Worm (Caenorhabditis elegans) whole organism, L1 larva: ENCODE results near the gene C44H4.6.
A peak's percentile ranks its signal among the peaks of the same experiment; 100 is the strongest.

ENCODE experiments used
- C16A3.4 ChIP-seq: fragments of 150-350 bp; optimal IDR thresholded peaks from 2 replicates; lab custom pipeline; 2014; ENCODE audit warnings: missing biosample characterization, missing genetic modification characterization
- C34B4.2 ChIP-seq: sonication (generic microtip); optimal IDR thresholded peaks from 2 replicates; lab custom pipeline; 2017; ENCODE audit warnings: mild to moderate bottlenecking, missing genetic modification characterization, missing compliant biosample characterization
- Y116A8C.19 ChIP-seq: sonication (generic microtip); optimal IDR thresholded peaks from 2 replicates; lab custom pipeline; 2016; ENCODE audit warnings: missing compliant biosample characterization, missing genetic modification characterization, borderline replicate concordance
- aha-1 ChIP-seq: fragments of 150-350 bp; optimal IDR thresholded peaks from 2 replicates; lab custom pipeline; 2014; ENCODE audit warnings: missing biosample characterization, missing genetic modification characterization
- aly-2 ChIP-seq: fragments of 150-350 bp; optimal IDR thresholded peaks from 2 replicates; lab custom pipeline; 2014; ENCODE audit warnings: missing biosample characterization, missing genetic modification characterization
- ama-1 ChIP-seq: fragments of 150-350 bp; optimal IDR thresholded peaks from 2 replicates; lab custom pipeline; 2014
- ceh-63 ChIP-seq: fragments of 200-800 bp; sonication (Bioruptor generic); optimal IDR thresholded peaks from 2 replicates; lab custom pipeline; 2018; ENCODE audit warnings: mild to moderate bottlenecking, missing genetic modification characterization, missing compliant biosample characterization
- ceh-8 ChIP-seq: fragments of 200-800 bp; sonication (Bioruptor generic); optimal IDR thresholded peaks from 2 replicates; lab custom pipeline; 2018; ENCODE audit warnings: mild to moderate bottlenecking, missing genetic modification characterization, moderate library complexity, missing compliant biosample characterization
- ceh-82 ChIP-seq, 3 experiments: fragments of 150-350 bp in 1 of 3; sonication (generic microtip) in 2 of 3; optimal IDR thresholded peaks; 2 replicates each; lab custom pipeline; 2014 to 2017; ENCODE audit warnings: missing biosample characterization in 3 of 3, missing genetic modification characterization in 3 of 3
- ceh-88 ChIP-seq: fragments of 200-800 bp; sonication (Bioruptor generic); IDR thresholded peaks from 2 replicates; pipeline ENCODE4 v1.3.6; 2022; ENCODE audit warnings: missing genetic modification characterization, missing compliant biosample characterization
- ces-1 ChIP-seq: fragments of 150-350 bp; optimal IDR thresholded peaks from 2 replicates; lab custom pipeline; 2014; ENCODE audit warnings: missing biosample characterization, missing genetic modification reagents, missing genetic modification characterization
- dpl-1 ChIP-seq, 3 experiments: fragments of 150-350 bp in 2 of 3; sonication (generic microtip) in 1 of 3; optimal IDR thresholded peaks; 2 replicates each; lab custom pipeline; 2014 to 2017; ENCODE audit warnings: missing biosample characterization in 3 of 3, missing genetic modification characterization in 3 of 3, missing genetic modification reagents in 3 of 3
- dsc-1 ChIP-seq: sonication (generic microtip); optimal IDR thresholded peaks from 2 replicates; lab custom pipeline; 2016; ENCODE audit warnings: mild to moderate bottlenecking, missing genetic modification characterization, missing compliant biosample characterization
- efl-1 ChIP-seq, 4 experiments: fragments of 150-350 bp; optimal IDR thresholded peaks in 3 of 4; peaks in 1 of 4; 1 replicate in 1 of 4; 2 replicates in 3 of 4; lab custom pipeline; 2014; ENCODE audit warnings: missing biosample characterization in 2 of 4, missing genetic modification characterization in 2 of 4, missing genetic modification reagents in 2 of 4
- efl-3 ChIP-seq: fragments of 200-800 bp; sonication (Bioruptor generic); optimal IDR thresholded peaks from 2 replicates; lab custom pipeline; 2018; ENCODE audit warnings: mild to moderate bottlenecking, missing genetic modification characterization, missing compliant biosample characterization
- egl-27 ChIP-seq, 2 experiments: fragments of 150-350 bp in 1 of 2; sonication (generic microtip); optimal IDR thresholded peaks; 3 replicates each; lab custom pipeline; 2017 to 2018; ENCODE audit warnings: missing biosample characterization in 2 of 2, missing genetic modification characterization in 2 of 2, missing genetic modification reagents in 2 of 2
- elt-2 ChIP-seq: sonication (generic microtip); optimal IDR thresholded peaks from 2 replicates; lab custom pipeline; 2016; ENCODE audit warnings: missing genetic modification characterization, mild to moderate bottlenecking, inconsistent platforms, missing compliant biosample characterization, missing genetic modification reagents
- ets-5 ChIP-seq: fragments of 200-800 bp; sonication (Bioruptor generic); IDR thresholded peaks from 2 replicates; pipeline ENCODE4 v1.3.6; 2022; ENCODE audit warnings: missing genetic modification characterization, missing compliant biosample characterization
- fkh-10 ChIP-seq: sonication (generic microtip); optimal IDR thresholded peaks from 2 replicates; lab custom pipeline; 2017; ENCODE audit warnings: missing biosample characterization, missing genetic modification reagents, missing genetic modification characterization
- fkh-4 ChIP-seq: sonication (generic microtip); optimal IDR thresholded peaks from 2 replicates; lab custom pipeline; 2016; ENCODE audit warnings: missing compliant biosample characterization, missing genetic modification characterization, borderline replicate concordance
- fkh-8 ChIP-seq: sonication (generic microtip); optimal IDR thresholded peaks from 2 replicates; lab custom pipeline; 2016; ENCODE audit warnings: mild to moderate bottlenecking, missing genetic modification characterization, missing compliant biosample characterization
- grh-1 ChIP-seq: fragments of 200-800 bp; sonication (Bioruptor generic); IDR thresholded peaks from 2 replicates; pipeline ENCODE4 v1.3.6; 2022; ENCODE audit warnings: missing genetic modification reagents, missing genetic modification characterization, missing compliant biosample characterization
- hlh-4 ChIP-seq: sonication (generic microtip); optimal IDR thresholded peaks from 2 replicates; lab custom pipeline; 2016; ENCODE audit warnings: mild to moderate bottlenecking, missing genetic modification characterization, missing compliant biosample characterization
- irx-1 ChIP-seq: sonication (generic microtip); optimal IDR thresholded peaks from 2 replicates; lab custom pipeline; 2016; ENCODE audit warnings: missing genetic modification characterization, missing compliant biosample characterization
- isw-1 ChIP-seq: fragments of 200-800 bp; sonication (Bioruptor generic); IDR thresholded peaks from 2 replicates; pipeline ENCODE4 v1.3.6; 2022; ENCODE audit warnings: missing genetic modification characterization, missing compliant biosample characterization
- lin-14 ChIP-seq: fragments of 200-800 bp; sonication (Bioruptor generic); optimal IDR thresholded peaks from 2 replicates; lab custom pipeline; 2018; ENCODE audit warnings: mild to moderate bottlenecking, missing genetic modification characterization, moderate library complexity, missing compliant biosample characterization
- lsy-2 ChIP-seq, 2 experiments: fragments of 150-350 bp; optimal IDR thresholded peaks; 2 replicates each; lab custom pipeline; 2014; ENCODE audit warnings: missing biosample characterization in 2 of 2, missing genetic modification characterization in 2 of 2
- mef-2 ChIP-seq: fragments of 150-350 bp; optimal IDR thresholded peaks from 2 replicates; lab custom pipeline; 2014; ENCODE audit warnings: missing biosample characterization, missing genetic modification characterization
- nhr-11 ChIP-seq: fragments of 150-350 bp; optimal IDR thresholded peaks from 2 replicates; lab custom pipeline; 2014; ENCODE audit warnings: missing biosample characterization, missing genetic modification characterization
- nhr-12 ChIP-seq: sonication (generic microtip); optimal IDR thresholded peaks from 2 replicates; lab custom pipeline; 2017; ENCODE audit warnings: missing biosample characterization, missing genetic modification characterization
- nhr-19 ChIP-seq: fragments of 200-800 bp; sonication (Bioruptor generic); conservative IDR thresholded peaks from 2 replicates; pipeline ENCODE4 v1.3.6; 2022; ENCODE audit warnings: missing genetic modification characterization, missing compliant biosample characterization
- nhr-20 ChIP-seq: sonication (generic microtip); optimal IDR thresholded peaks from 2 replicates; lab custom pipeline; 2016; ENCODE audit warnings: mild to moderate bottlenecking, missing genetic modification characterization, missing compliant biosample characterization
- nhr-237 ChIP-seq: fragments of 150-350 bp; optimal IDR thresholded peaks from 2 replicates; lab custom pipeline; 2014; ENCODE audit warnings: missing biosample characterization, missing genetic modification characterization
- nhr-28 ChIP-seq: fragments of 150-350 bp; optimal IDR thresholded peaks from 2 replicates; lab custom pipeline; 2014; ENCODE audit warnings: missing biosample characterization, missing genetic modification characterization
- nhr-47 ChIP-seq: sonication (generic microtip); optimal IDR thresholded peaks from 2 replicates; lab custom pipeline; 2016; ENCODE audit warnings: mild to moderate bottlenecking, missing genetic modification characterization, moderate library complexity, missing compliant biosample characterization
- nhr-76 ChIP-seq: sonication (generic microtip); optimal IDR thresholded peaks from 2 replicates; lab custom pipeline; 2017; ENCODE audit warnings: missing biosample characterization, missing genetic modification characterization
- nhr-84 ChIP-seq: sonication (generic microtip); optimal IDR thresholded peaks from 2 replicates; lab custom pipeline; 2017; ENCODE audit warnings: missing biosample characterization, missing genetic modification characterization
- nhr-85 ChIP-seq: sonication (generic microtip); peaks from one replicate; lab custom pipeline; 2016; ENCODE audit warnings: missing genetic modification characterization, inconsistent platforms, missing compliant biosample characterization
- nhr-90 ChIP-seq: sonication (generic microtip); optimal IDR thresholded peaks from 2 replicates; lab custom pipeline; 2016; ENCODE audit warnings: mild to moderate bottlenecking, missing genetic modification characterization, missing compliant biosample characterization; ENCODE audit not compliant: poor library complexity
- pag-3 ChIP-seq: sonication (generic microtip); optimal IDR thresholded peaks from 2 replicates; lab custom pipeline; 2017; ENCODE audit warnings: missing genetic modification characterization, mild to moderate bottlenecking, missing compliant biosample characterization, antibody characterized with exemption, borderline replicate concordance; ENCODE audit not compliant: insufficient read depth
- pax-3 ChIP-seq: fragments of 200-800 bp; sonication (Bioruptor generic); optimal IDR thresholded peaks from 2 replicates; lab custom pipeline; 2018; ENCODE audit warnings: mild to moderate bottlenecking, missing genetic modification characterization, moderate library complexity, missing compliant biosample characterization
- skn-1 ChIP-seq: fragments of 150-350 bp; optimal IDR thresholded peaks from 2 replicates; lab custom pipeline; 2014; ENCODE audit warnings: missing biosample characterization, missing genetic modification characterization
- snpc-4 ChIP-seq: fragments of 150-350 bp; optimal IDR thresholded peaks from 2 replicates; lab custom pipeline; 2014; ENCODE audit warnings: missing biosample characterization, missing genetic modification characterization
- sox-4 ChIP-seq: sonication (generic microtip); optimal IDR thresholded peaks from 2 replicates; lab custom pipeline; 2016; ENCODE audit warnings: missing genetic modification characterization, missing compliant biosample characterization
- tbx-2 ChIP-seq: sonication (generic microtip); optimal IDR thresholded peaks from 2 replicates; lab custom pipeline; 2016; ENCODE audit warnings: missing genetic modification characterization, missing compliant biosample characterization
- tlp-1 ChIP-seq: fragments of 150-350 bp; optimal IDR thresholded peaks from 2 replicates; lab custom pipeline; 2014; ENCODE audit warnings: missing biosample characterization, missing genetic modification characterization
- unc-130 ChIP-seq: fragments of 150-350 bp; optimal IDR thresholded peaks from 2 replicates; lab custom pipeline; 2017; ENCODE audit warnings: missing biosample characterization, missing genetic modification characterization, inconsistent platforms
- unc-30 ChIP-seq: sonication (generic microtip); optimal IDR thresholded peaks from 2 replicates; lab custom pipeline; 2017; ENCODE audit warnings: missing biosample characterization, missing genetic modification characterization
- unc-62 ChIP-seq: fragments of 150-350 bp; optimal IDR thresholded peaks from 2 replicates; lab custom pipeline; 2014; ENCODE audit warnings: missing biosample characterization, missing genetic modification reagents, missing genetic modification characterization
- unc-86 ChIP-seq: sonication (generic microtip); optimal IDR thresholded peaks from 2 replicates; lab custom pipeline; 2016; ENCODE audit warnings: missing genetic modification characterization, missing compliant biosample characterization
- unc-98 ChIP-seq: fragments of 200-800 bp; sonication (Bioruptor generic); IDR thresholded peaks from 2 replicates; pipeline ENCODE4 v1.3.6; 2022; ENCODE audit warnings: missing genetic modification characterization, missing compliant biosample characterization
- zag-1 ChIP-seq: fragments of 150-350 bp; optimal IDR thresholded peaks from 2 replicates; lab custom pipeline; 2014; ENCODE audit warnings: missing biosample characterization, missing genetic modification characterization
- ztf-4 ChIP-seq: fragments of 150-350 bp; optimal IDR thresholded peaks from 2 replicates; lab custom pipeline; 2014; ENCODE audit warnings: missing biosample characterization, missing genetic modification characterization

C44H4.6 gene

DNA sequence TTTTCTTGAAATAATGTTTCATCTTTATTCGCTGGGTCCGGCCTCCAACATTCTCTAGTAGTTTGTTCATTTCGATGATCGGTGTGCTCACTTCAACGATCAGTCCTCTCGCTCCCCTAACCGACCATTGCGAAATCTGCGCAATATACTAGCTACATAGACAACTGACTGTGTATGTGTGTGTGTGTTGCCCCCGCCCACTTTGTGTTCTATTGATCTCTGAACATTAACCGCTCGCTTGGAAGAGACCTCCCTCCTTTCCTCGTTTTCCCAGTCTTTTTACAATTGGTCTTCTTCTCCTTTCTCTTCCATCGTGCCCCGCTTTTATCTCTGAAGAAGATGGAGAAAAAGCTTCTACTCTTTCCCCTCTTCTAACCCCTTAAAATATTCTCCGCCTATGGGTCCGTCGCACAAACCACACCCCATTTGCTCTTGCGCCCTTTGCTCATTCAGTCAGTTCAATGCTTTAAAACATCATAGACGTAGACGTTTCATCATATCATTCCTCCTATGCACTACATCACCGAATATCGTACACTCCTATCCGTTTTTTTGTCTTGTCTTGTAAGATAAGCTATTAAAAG, 41.7 kb downstream of the C44H4.6 start:
- TF ChIP-seq dsc-1 (peak; percentile 17), mef-2 (tag; lab: Kevin White, UChicago) (no peak), nhr-237 (tag; lab: Kevin White, UChicago) (no peak), fkh-8 (tag; lab: Kevin White, UChicago) (peak; percentile 54), unc-86 (peak; percentile 68), sox-4 (tag; lab: Kevin White, UChicago) (no peak), nhr-47 (tag; lab: Kevin White, UChicago) (peak; percentile 72), aly-2 (tag; lab: Kevin White, UChicago) (no peak), nhr-28 (no peak), fkh-4 (tag; lab: Kevin White, UChicago) (no peak), pag-3 (no peak), tlp-1 (tag; lab: Kevin White, UChicago) (no peak), elt-2 (tag; lab: Kevin White, UChicago) (peak; percentile 49), aha-1 (no peak), irx-1 (tag; lab: Kevin White, UChicago) (peak; percentile 55), tbx-2 (peak; percentile 76), pax-3 (tag; lab: Kevin White, UChicago) (no peak), zag-1 (tag; lab: Kevin White, UChicago) (no peak), nhr-84 (no peak), nhr-85 (no peak), ama-1 (lab: Kevin White, UChicago) (no peak), fkh-10 (peak; percentile 80), grh-1 (no peak), ceh-63 (GFP tag; lab: Kevin White, UChicago) (no peak), ceh-88 (GFP tag; lab: Robert Waterston, UW) (no peak), nhr-76 (tag; lab: Kevin White, UChicago) (no peak), efl-3 (GFP tag; lab: Kevin White, UChicago) (no peak), unc-98 (GFP tag; lab: Robert Waterston, UW) (0 out of 2 replicates have a peak, but pooled peaks have one; percentile 22), nhr-12 (no peak), C16A3.4 (tag; lab: Kevin White, UChicago) (no peak), nhr-90 (tag; lab: Kevin White, UChicago) (no peak), snpc-4 (peak; percentile 7), isw-1 (GFP tag; lab: Robert Waterston, UW) (peak; percentile 40), unc-30 (tag; lab: Kevin White, UChicago) (no peak), unc-130 (tag; lab: Kevin White, UChicago) (no peak), lsy-2 (tag; optimal IDR thresholded peaks at IDR 0.05; lab: Kevin White, UChicago) (peak; percentile 41 to 56), ztf-4 (tag; lab: Kevin White, UChicago) (peak; percentile 32), ceh-82 (tag; optimal IDR thresholded peaks at IDR 0.05; lab: Kevin White, UChicago) (peak; percentile 45 to 59 (median 59)), dpl-1 (GFP tag; optimal IDR thresholded peaks at IDR 0.05; lab: Kevin White, UChicago) (peak in 1 of 3 experiments; percentile 2), nhr-11 (no peak), ces-1 (no peak), ceh-8 (GFP tag; lab: Kevin White, UChicago) (no peak), nhr-19 (peak; percentile 80), lin-14 (GFP tag; lab: Kevin White, UChicago) (peak; percentile 96), ets-5 (no peak), hlh-4 (tag; lab: Kevin White, UChicago) (no peak), Y116A8C.19 (tag; lab: Kevin White, UChicago) (no peak), skn-1 (tag; lab: Kevin White, UChicago) (peak; percentile 78), egl-27 (tag; optimal IDR thresholded peaks at IDR 0.05; lab: Kevin White, UChicago) (peak in 1 of 2 experiments; percentile 61), unc-62 (GFP tag; lab: Kevin White, UChicago) (no peak), C34B4.2 (tag; lab: Kevin White, UChicago) (no peak), nhr-20 (tag; lab: Kevin White, UChicago) (peak; percentile 65), efl-1 (optimal IDR thresholded peaks at IDR 0.05; lab: Kevin White, UChicago) (peak in 1 of 2 experiments; percentile 33), efl-1 (GFP tag; optimal IDR thresholded peaks at IDR 0.05 in 1 of 2; lab: Kevin White, UChicago) (peak in 1 of 2 experiments; percentile 92)
